Fruit fly (Drosophila melanogaster) S2 (cell line): ENCODE measurements around the gene Ten-m.

Experiments
- CG8478 ChIP-seq: fragments of >200 bp; optimal IDR thresholded peaks from 2 replicates; lab custom pipeline; 2018
- CTCF ChIP-seq, 2 experiments: fragments of >200 bp; optimal IDR thresholded peaks; 2 replicates each; lab custom pipeline; 2018

DNA sequence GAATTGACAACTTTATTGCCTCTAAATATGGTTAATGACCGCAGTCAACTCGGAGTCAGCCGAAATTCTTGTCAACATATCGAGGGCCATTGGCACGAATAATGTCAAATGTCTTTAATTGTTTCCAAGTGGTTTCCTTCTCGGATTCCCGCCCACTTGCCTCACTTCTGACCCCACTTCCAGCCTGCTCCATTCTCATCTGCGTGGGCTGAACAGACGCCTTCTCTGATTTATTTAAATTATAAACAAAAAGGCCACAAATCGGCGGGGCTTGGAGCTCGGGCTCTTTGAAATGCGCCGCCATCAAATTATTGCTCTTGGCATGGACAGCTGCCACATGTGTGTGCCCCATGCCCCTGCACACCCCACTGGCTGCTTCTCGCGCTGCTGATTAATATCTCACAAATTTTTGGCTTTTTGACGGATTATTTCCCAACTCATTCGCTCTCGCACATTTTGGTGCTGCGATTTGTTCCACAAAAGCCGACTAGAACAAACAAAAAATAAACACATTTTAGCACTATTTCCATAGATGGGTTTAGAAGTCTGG is 17.4 kb downstream of the Ten-m start:
- TF ChIP-seq CTCF (optimal IDR thresholded peaks at IDR 0.05; lab: Kevin White, UChicago): no peak
- TF ChIP-seq CG8478 (lab: Kevin White, UChicago): no peak
